Fruit fly (Drosophila melanogaster): ENCODE data around the gene CG13877.

CG13877 gene

dm6 chr3L:223019-223902 lies 5.4 kb downstream of the CG13877 start, which contains the start of the genes pyx and CG33229 (continued):
- TF ChIP-seq Aef1 (GFP tag; IDR thresholded peaks at IDR 0.05), result peak; percentile 75; the same call in 2 of the 3 replicates
- TF ChIP-seq CG10209 (GFP tag; optimal IDR thresholded peaks at IDR 0.05), result peak; percentile 85
- TF ChIP-seq CG3847 (GFP tag; IDR thresholded peaks at IDR 0.05), result peak; percentile 87
- TF ChIP-seq CG30431 (GFP tag; optimal IDR thresholded peaks at IDR 0.05), result peak; percentile 70
- TF ChIP-seq Sox100B (GFP tag; optimal IDR thresholded peaks at IDR 0.05), result peak; percentile 81
- TF ChIP-seq CG4282 (GFP tag; optimal IDR thresholded peaks at IDR 0.05), result no peak
- TF ChIP-seq CG9727 (GFP tag; optimal IDR thresholded peaks at IDR 0.05), result peak; percentile 89
- TF ChIP-seq da (GFP tag; optimal IDR thresholded peaks at IDR 0.05), result peak; percentile 61
- peak; percentile 29 for TF ChIP-seq kni (GFP tag; optimal IDR thresholded peaks at IDR 0.05)
- TF ChIP-seq Sin3A (optimal IDR thresholded peaks at IDR 0.05), result no peak
- TF ChIP-seq H15 (GFP tag; IDR thresholded peaks at IDR 0.05), result peak; percentile 70; the same call in 1 of the 3 replicates
- peak in 1 of 3 experiments; percentile 80 for TF ChIP-seq lola (GFP tag; optimal IDR thresholded peaks at IDR 0.05)
- TF ChIP-seq Sox102F (GFP tag; optimal IDR thresholded peaks at IDR 0.05), result peak; percentile 78
- TF ChIP-seq Hr51 (GFP tag; optimal IDR thresholded peaks at IDR 0.05), result peak; percentile 71 to 84
- no peak for TF ChIP-seq abd-A (tag; optimal IDR thresholded peaks at IDR 0.05)
- peak; percentile 66 for TF ChIP-seq Oaz (GFP tag; IDR thresholded peaks at IDR 0.05)
- no peak for TF ChIP-seq ash1 (GFP tag; optimal IDR thresholded peaks at IDR 0.05)
- peak; percentile 56 for TF ChIP-seq Bdp1 (GFP tag; optimal IDR thresholded peaks at IDR 0.05)
- TF ChIP-seq al (GFP tag; IDR thresholded peaks at IDR 0.05), result peak; percentile 86
- TF ChIP-seq wor (GFP tag; IDR thresholded peaks at IDR 0.05), result peak; percentile 68
- peak; percentile 81 for TF ChIP-seq Nf-YC (tag; optimal IDR thresholded peaks at IDR 0.05)
- TF ChIP-seq Camta (GFP tag; optimal IDR thresholded peaks at IDR 0.05), result peak; percentile 80
- TF ChIP-seq dmrt99B (tag; optimal IDR thresholded peaks at IDR 0.05), result peak; percentile 81
- peak; percentile 89 for TF ChIP-seq Meics (GFP tag; optimal IDR thresholded peaks at IDR 0.05)
- TF ChIP-seq CG8765 (GFP tag; IDR thresholded peaks at IDR 0.05), result peak; percentile 52; the same call in 1 of the 2 replicates
- TF ChIP-seq CG9609 (GFP tag; optimal IDR thresholded peaks at IDR 0.05), result peak; percentile 88
- peak; percentile 77 for TF ChIP-seq caup (GFP tag; optimal IDR thresholded peaks at IDR 0.05; ENCODE audit: severe bottlenecking)
- peak; percentile 60 for TF ChIP-seq CG43689 (GFP tag; IDR thresholded peaks at IDR 0.05)
- TF ChIP-seq tap (tag; optimal IDR thresholded peaks at IDR 0.05), result peak; percentile 62
- TF ChIP-seq Mes4 (GFP tag; optimal IDR thresholded peaks at IDR 0.05), result peak; percentile 57
- peak; percentile 87 for TF ChIP-seq CG11504 (tag; optimal IDR thresholded peaks at IDR 0.05)
- peak; percentile 76 for TF ChIP-seq vvl (GFP tag; IDR thresholded peaks at IDR 0.05)
- no peak for TF ChIP-seq sc (optimal IDR thresholded peaks at IDR 0.05)
- peak; percentile 75 for TF ChIP-seq sc (GFP tag; optimal IDR thresholded peaks at IDR 0.05)
- peak; percentile 41 for TF ChIP-seq CG5245 (GFP tag; optimal IDR thresholded peaks at IDR 0.05)
- peak; percentile 95 for TF ChIP-seq CG30403 (GFP tag; optimal IDR thresholded peaks at IDR 0.05)
- TF ChIP-seq Hr3 (GFP tag; optimal IDR thresholded peaks at IDR 0.05), result peak; percentile 87
- TF ChIP-seq CG8478 (optimal IDR thresholded peaks at IDR 0.05), result no peak
- no peak for TF ChIP-seq fru (optimal IDR thresholded peaks at IDR 0.05)
- no peak; the same call in 1 of the 2 replicates for TF ChIP-seq Taf1 (GFP tag; IDR thresholded peaks at IDR 0.05)
- TF ChIP-seq CG7928 (GFP tag; optimal IDR thresholded peaks at IDR 0.05), result peak; percentile 92
- TF ChIP-seq rib (GFP tag; IDR thresholded peaks at IDR 0.05), result no peak; the same call in 1 of the 2 replicates
- TF ChIP-seq B-H2 (GFP tag; optimal IDR thresholded peaks at IDR 0.05), result peak; percentile 93
- no peak for TF ChIP-seq CG1832 (GFP tag; optimal IDR thresholded peaks at IDR 0.05)
- TF ChIP-seq wek (GFP tag; optimal IDR thresholded peaks at IDR 0.05), result peak; percentile 98
- peak; percentile 57 for TF ChIP-seq pzg (GFP tag; optimal IDR thresholded peaks at IDR 0.05)
- no peak for TF ChIP-seq fd64A (GFP tag; optimal IDR thresholded peaks at IDR 0.05)
- peak; percentile 69 for TF ChIP-seq slp2 (GFP tag; optimal IDR thresholded peaks at IDR 0.05)
- peak; percentile 78 for TF ChIP-seq CG15696 (tag; optimal IDR thresholded peaks at IDR 0.05)
- TF ChIP-seq CG6272 (GFP tag; IDR thresholded peaks at IDR 0.05), result peak; percentile 77
